Fruit fly (Drosophila melanogaster) whole organism, embryonic: ENCODE measurements around the gene GstT4.

Source experiments
- BEAF-32 ChIP-seq: fragments of 200-800 bp; sonication (Bioruptor generic); optimal IDR thresholded peaks from 3 replicates; lab custom pipeline; 2017; ENCODE audit warnings: missing biosample characterization, missing genetic modification characterization, mild to moderate bottlenecking, moderate library complexity, missing genetic modification reagents
- C15 ChIP-seq: fragments of 200-800 bp; sonication (Bioruptor generic); IDR thresholded peaks from 3 replicates; pipeline ENCODE4 v1.3.6; 2022; ENCODE audit warnings: missing biosample characterization, missing genetic modification characterization
- CG10543 ChIP-seq: fragments of 200-800 bp; sonication (Bioruptor generic); optimal IDR thresholded peaks from 3 replicates; lab custom pipeline; 2017; ENCODE audit warnings: missing biosample characterization, mild to moderate bottlenecking, missing genetic modification characterization, moderate library complexity
- CG11456 ChIP-seq: fragments of 200-800 bp; sonication (Bioruptor generic); IDR thresholded peaks from 3 replicates; pipeline ENCODE4 v1.3.6; 2022; ENCODE audit warnings: missing biosample characterization, missing genetic modification characterization
- CG12659 ChIP-seq: fragments of 200-800 bp; sonication (Bioruptor generic); optimal IDR thresholded peaks from 3 replicates; lab custom pipeline; 2017; ENCODE audit warnings: mild to moderate bottlenecking, missing biosample characterization, missing genetic modification reagents, missing genetic modification characterization
- CG13296 ChIP-seq: fragments of 200-800 bp; sonication (Bioruptor generic); optimal IDR thresholded peaks from 3 replicates; lab custom pipeline; 2018; ENCODE audit warnings: missing biosample characterization, mild to moderate bottlenecking, missing genetic modification characterization
- CG14441 ChIP-seq: fragments of 200-800 bp; sonication (Bioruptor generic); IDR thresholded peaks from 2 replicates; pipeline ENCODE4 v1.3.6; 2022; ENCODE audit warnings: missing biosample characterization, missing genetic modification characterization
- CG14965 ChIP-seq: fragments of 200-800 bp; sonication (Bioruptor generic); optimal IDR thresholded peaks from 2 replicates; lab custom pipeline; 2016; ENCODE audit warnings: missing biosample characterization, missing genetic modification characterization, borderline replicate concordance
- CG15269 ChIP-seq: fragments of 200-800 bp; sonication (Bioruptor generic); optimal IDR thresholded peaks from 2 replicates; lab custom pipeline; 2018; ENCODE audit warnings: missing biosample characterization, mild to moderate bottlenecking, missing genetic modification characterization, moderate library complexity
- CG15479 ChIP-seq: fragments of 200-800 bp; sonication (Bioruptor generic); optimal IDR thresholded peaks from 3 replicates; lab custom pipeline; 2019; ENCODE audit warnings: missing biosample characterization, mild to moderate bottlenecking, missing genetic modification characterization, moderate library complexity
- CG16813 ChIP-seq: fragments of 200-800 bp; sonication (Bioruptor generic); IDR thresholded peaks from 3 replicates; pipeline ENCODE4 v1.3.6; 2022; ENCODE audit warnings: missing biosample characterization, missing genetic modification characterization; ENCODE audit not compliant: partially characterized antibody
- CG16815 ChIP-seq: fragments of 200-800 bp; sonication (Bioruptor generic); optimal IDR thresholded peaks from 3 replicates; lab custom pipeline; 2017; ENCODE audit warnings: missing biosample characterization, mild to moderate bottlenecking, missing genetic modification characterization
- CG17359 ChIP-seq: fragments of 200-800 bp; sonication (Bioruptor generic); optimal IDR thresholded peaks from 3 replicates; lab custom pipeline; 2018; ENCODE audit warnings: missing biosample characterization, mild to moderate bottlenecking, missing genetic modification characterization, moderate library complexity
- CG17829 ChIP-seq: fragments of 200-800 bp; optimal IDR thresholded peaks from 2 replicates; lab custom pipeline; 2019; ENCODE audit warnings: missing biosample characterization, mild to moderate bottlenecking, missing genetic modification characterization, moderate library complexity
- CG3726 ChIP-seq: fragments of 200-800 bp; sonication (Bioruptor generic); IDR thresholded peaks from 3 replicates; pipeline ENCODE4, ENCODE4 v1.3.6; 2022; ENCODE audit warnings: missing biosample characterization, missing genetic modification characterization
- CG42726 ChIP-seq: fragments of 200-800 bp; sonication (Bioruptor generic); IDR thresholded peaks from 2 replicates; pipeline ENCODE4 v1.3.6; 2022; ENCODE audit warnings: missing biosample characterization, missing genetic modification characterization; ENCODE audit not compliant: partially characterized antibody
- CG4617 ChIP-seq: fragments of 200-800 bp; sonication (Bioruptor generic); optimal IDR thresholded peaks from 3 replicates; lab custom pipeline; 2016; ENCODE audit warnings: missing biosample characterization, missing genetic modification characterization, borderline replicate concordance
- CG6689 ChIP-seq: fragments of 200-800 bp; sonication (Bioruptor generic); IDR thresholded peaks from 2 replicates; pipeline ENCODE4 v1.3.6; 2022; ENCODE audit warnings: missing biosample characterization, missing genetic modification characterization
- CG6813 ChIP-seq: fragments of 200-800 bp; sonication (Bioruptor generic); optimal IDR thresholded peaks from 2 replicates; lab custom pipeline; 2017; ENCODE audit warnings: missing biosample characterization, missing genetic modification characterization, mild to moderate bottlenecking, moderate library complexity, missing genetic modification reagents
- CG7372 ChIP-seq: fragments of 200-800 bp; sonication (Bioruptor generic); IDR thresholded peaks from 2 replicates; pipeline ENCODE4 v1.3.6; 2022; ENCODE audit warnings: missing biosample characterization, missing genetic modification characterization
- CG8944 ChIP-seq: fragments of 200-800 bp; sonication (Bioruptor generic); optimal IDR thresholded peaks from 3 replicates; lab custom pipeline; 2016; ENCODE audit warnings: missing biosample characterization, missing genetic modification characterization
- CkIIα-i1 ChIP-seq: fragments of 200-800 bp; sonication (Bioruptor generic); IDR thresholded peaks from 2 replicates; pipeline ENCODE4 v1.3.6; 2022; ENCODE audit warnings: missing biosample characterization, missing genetic modification characterization
- D ChIP-seq, 2 experiments: fragments of 200-800 bp in 1 of 2; fragments of >200 bp in 1 of 2; sonication (Bioruptor generic) in 1 of 2; optimal IDR thresholded peaks; 2 replicates in 1 of 2; 3 replicates in 1 of 2; lab custom pipeline; 2017; ENCODE audit warnings: mild to moderate bottlenecking in 1 of 2, missing biosample characterization in 1 of 2, missing genetic modification characterization in 1 of 2, missing genetic modification reagents in 1 of 2
- Dp ChIP-seq: fragments of 200-800 bp; sonication (Bioruptor generic); optimal IDR thresholded peaks from 2 replicates; lab custom pipeline; 2018; ENCODE audit warnings: missing biosample characterization, mild to moderate bottlenecking, missing genetic modification characterization, moderate library complexity
- GATAe ChIP-seq: fragments of 200-800 bp; sonication (Bioruptor generic); conservative IDR thresholded peaks from 2 replicates; pipeline ENCODE4 v1.3.6; 2022; ENCODE audit warnings: missing biosample characterization, missing genetic modification characterization
- HLH4C ChIP-seq: fragments of 200-800 bp; sonication (Bioruptor generic); IDR thresholded peaks from 3 replicates; pipeline ENCODE4 v1.3.6; 2022; ENCODE audit warnings: missing biosample characterization, missing genetic modification characterization; ENCODE audit not compliant: partially characterized antibody
- Hr78 ChIP-seq, 2 experiments: fragments of 200-800 bp in 1 of 2; fragments of >200 bp in 1 of 2; sonication (Bioruptor generic) in 1 of 2; optimal IDR thresholded peaks; 2 replicates each; lab custom pipeline; 2017 to 2019; ENCODE audit warnings: missing biosample characterization in 2 of 2, missing genetic modification characterization in 2 of 2, mild to moderate bottlenecking in 1 of 2, moderate library complexity in 1 of 2
- NC2β ChIP-seq: fragments of 200-800 bp; sonication (Bioruptor generic); optimal IDR thresholded peaks from 2 replicates; lab custom pipeline; 2016; ENCODE audit warnings: missing biosample characterization, missing genetic modification characterization
- NFAT ChIP-seq: fragments of 200-800 bp; sonication (Bioruptor generic); IDR thresholded peaks from 2 replicates; pipeline ENCODE4 v1.3.6; 2022; ENCODE audit warnings: missing biosample characterization, missing genetic modification characterization
- Optix ChIP-seq: fragments of 200-800 bp; sonication (Bioruptor generic); IDR thresholded peaks from 3 replicates; pipeline ENCODE4 v1.3.6; 2022; ENCODE audit warnings: missing biosample characterization, missing genetic modification characterization
- Poxn ChIP-seq: fragments of 200-800 bp; sonication (Bioruptor generic); IDR thresholded peaks from 2 replicates; pipeline ENCODE4 v1.3.6; 2022; ENCODE audit warnings: missing biosample characterization, missing genetic modification characterization
- Scr ChIP-seq: fragments of 200-800 bp; sonication (Bioruptor generic); IDR thresholded peaks from 2 replicates; pipeline ENCODE4 v1.3.6; 2022; ENCODE audit warnings: missing biosample characterization, missing genetic modification characterization; ENCODE audit not compliant: partially characterized antibody
- Sin3A ChIP-seq: fragments of >200 bp; optimal IDR thresholded peaks from 2 replicates; lab custom pipeline; 2018
- bowl ChIP-seq: fragments of 200-800 bp; sonication (Bioruptor generic); IDR thresholded peaks from 2 replicates; pipeline ENCODE4 v1.3.6; 2022; ENCODE audit warnings: missing biosample characterization, missing genetic modification characterization
- chm ChIP-seq: fragments of 200-800 bp; sonication (Bioruptor generic); IDR thresholded peaks from 2 replicates; pipeline ENCODE4 v1.3.6; 2022; ENCODE audit warnings: missing biosample characterization, missing genetic modification characterization
- dm ChIP-seq: fragments of 200-800 bp; sonication (Bioruptor generic); optimal IDR thresholded peaks from 3 replicates; lab custom pipeline; 2016; ENCODE audit warnings: missing biosample characterization, missing genetic modification characterization
- eve ChIP-seq, 2 experiments: fragments of >200 bp; optimal IDR thresholded peaks; 2 replicates each; lab custom pipeline; 2017; ENCODE audit warnings: missing biosample characterization in 2 of 2, missing genetic modification characterization in 2 of 2
- ind ChIP-seq: fragments of 200-800 bp; sonication (Bioruptor generic); optimal IDR thresholded peaks from 3 replicates; lab custom pipeline; 2016; ENCODE audit warnings: missing biosample characterization, missing genetic modification characterization
- insv ChIP-seq, 2 experiments: fragments of 200-800 bp; sonication (Bioruptor generic); optimal IDR thresholded peaks; 3 replicates each; lab custom pipeline; 2016 to 2018; ENCODE audit warnings: missing biosample characterization in 2 of 2, missing genetic modification characterization in 2 of 2
- maf-S ChIP-seq: fragments of 200-800 bp; sonication (Bioruptor generic); optimal IDR thresholded peaks from 2 replicates; lab custom pipeline; 2016; ENCODE audit warnings: missing biosample characterization, missing genetic modification characterization
- org-1 ChIP-seq: fragments of 200-800 bp; sonication (Bioruptor generic); optimal IDR thresholded peaks from 2 replicates; lab custom pipeline; 2017; ENCODE audit warnings: missing biosample characterization, missing genetic modification characterization
- peb ChIP-seq: fragments of 200-800 bp; sonication (Bioruptor generic); IDR thresholded peaks from 2 replicates; pipeline ENCODE4 v1.3.6; 2022; ENCODE audit warnings: missing biosample characterization, missing genetic modification characterization
- pho ChIP-seq: fragments of 200-800 bp; sonication (Bioruptor generic); optimal IDR thresholded peaks from 2 replicates; lab custom pipeline; 2016; ENCODE audit warnings: missing biosample characterization, missing genetic modification characterization
- psq ChIP-seq: fragments of 200-800 bp; sonication (Bioruptor generic); optimal IDR thresholded peaks from 2 replicates; lab custom pipeline; 2017; ENCODE audit warnings: missing biosample characterization, missing genetic modification characterization
- repo ChIP-seq: fragments of 200-800 bp; sonication (Bioruptor generic); optimal IDR thresholded peaks from 2 replicates; lab custom pipeline; 2016; ENCODE audit warnings: missing biosample characterization, missing genetic modification characterization
- rib ChIP-seq: fragments of 200-800 bp; sonication (Bioruptor generic); IDR thresholded peaks from 2 replicates; pipeline ENCODE4 v1.3.6; 2022; ENCODE audit warnings: missing biosample characterization, missing genetic modification characterization
- schlank ChIP-seq: fragments of 200-800 bp; sonication (Bioruptor generic); optimal IDR thresholded peaks from 2 replicates; lab custom pipeline; 2018; ENCODE audit warnings: missing biosample characterization, mild to moderate bottlenecking, missing genetic modification characterization
- tio ChIP-seq: fragments of 200-800 bp; sonication (Bioruptor generic); optimal IDR thresholded peaks from 2 replicates; lab custom pipeline; 2017; ENCODE audit warnings: missing biosample characterization, missing genetic modification characterization, inconsistent platforms
- zen ChIP-seq: fragments of 200-800 bp; sonication (Bioruptor generic); optimal IDR thresholded peaks from 3 replicates; lab custom pipeline; 2018; ENCODE audit warnings: missing biosample characterization, mild to moderate bottlenecking, missing genetic modification characterization, moderate library complexity

GstT4 gene

DNA sequence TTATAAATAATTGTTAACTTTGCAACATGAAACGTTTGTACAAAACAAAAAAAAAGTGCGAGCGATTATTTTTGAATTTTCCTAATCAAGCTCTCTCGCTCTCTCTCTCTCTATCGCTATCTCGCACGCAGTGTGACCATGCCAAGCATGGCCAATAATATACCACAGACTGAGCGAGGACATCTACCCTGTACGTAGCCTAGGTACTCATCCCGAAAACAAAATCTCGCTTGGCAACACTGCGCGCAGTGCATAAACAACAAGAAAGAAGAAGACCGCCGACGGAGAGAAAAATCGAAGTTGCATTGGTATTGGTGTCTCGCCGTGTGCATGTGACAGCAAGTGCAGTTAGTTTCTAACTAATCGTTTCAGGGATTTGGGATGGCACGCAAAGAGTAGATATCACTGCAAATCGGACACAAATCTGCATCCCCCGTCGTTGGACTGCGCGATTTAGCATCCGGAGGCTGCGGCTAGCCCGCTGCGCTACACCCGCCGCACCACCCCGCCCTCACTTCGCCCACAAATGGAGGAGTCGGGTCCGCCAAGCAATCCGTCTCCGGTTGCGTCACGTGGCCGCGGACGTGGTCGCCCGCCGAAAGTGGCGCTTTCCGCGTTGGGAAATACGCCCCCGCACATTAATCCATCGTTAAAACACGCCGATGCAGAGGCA is 8.5 kb downstream of the GstT4 start, which contains the start of the genes CG1998 and Set2 (continued):
- TF ChIP-seq CG17829 (tag; lab: Kevin White, UChicago), result peak; percentile 57
- no peak for TF ChIP-seq peb (GFP tag; lab: Robert Waterston, UW)
- TF ChIP-seq Dp (GFP tag; lab: Kevin White, UChicago), result peak; percentile 80
- TF ChIP-seq Scr (GFP tag; lab: Robert Waterston, UW), result peak; percentile 27; the same call in 1 of the 2 replicates
- peak; percentile 16 for TF ChIP-seq repo (GFP tag; lab: Kevin White, UChicago)
- TF ChIP-seq CG16813, result peak; percentile 31; the same call in 2 of the 3 replicates
- no peak for TF ChIP-seq CkIIα-i1
- no peak for TF ChIP-seq CG15479 (GFP tag; lab: Kevin White, UChicago)
- no peak for TF ChIP-seq CG17359 (tag; lab: Kevin White, UChicago)
- peak; percentile 32 for TF ChIP-seq pho
- no peak for TF ChIP-seq Hr78 (GFP tag; optimal IDR thresholded peaks at IDR 0.05; lab: Kevin White, UChicago)
- 0 out of 3 replicates have a peak, but pooled peaks have one; percentile 59 for TF ChIP-seq CG11456
- peak; percentile 32 for TF ChIP-seq CG10543 (GFP tag; lab: Kevin White, UChicago)
- no peak for TF ChIP-seq rib (GFP tag; lab: Robert Waterston, UW)
- TF ChIP-seq BEAF-32, result peak; percentile 61
- peak; percentile 80 for TF ChIP-seq CG12659 (GFP tag; lab: Kevin White, UChicago)
- TF ChIP-seq Sin3A, result peak; percentile 15
- TF ChIP-seq CG15269 (tag; lab: Kevin White, UChicago), result no peak
- TF ChIP-seq D (optimal IDR thresholded peaks at IDR 0.05; lab: Kevin White, UChicago), result no peak
- no peak for TF ChIP-seq D (GFP tag; optimal IDR thresholded peaks at IDR 0.05; lab: Kevin White, UChicago)
- TF ChIP-seq insv (GFP tag; optimal IDR thresholded peaks at IDR 0.05; lab: Kevin White, UChicago), result peak in 1 of 2 experiments; percentile 74
- no peak for TF ChIP-seq CG14965 (GFP tag; lab: Kevin White, UChicago)
- TF ChIP-seq CG8944 (GFP tag; lab: Kevin White, UChicago), result no peak
- peak; percentile 60; the same call in 1 of the 2 replicates for TF ChIP-seq CG42726 (GFP tag; lab: Robert Waterston, UW)
- TF ChIP-seq CG7372 (GFP tag; lab: Robert Waterston, UW), result no peak
- no peak for TF ChIP-seq C15 (GFP tag; lab: Robert Waterston, UW)
- no peak for TF ChIP-seq CG14441 (GFP tag; lab: Robert Waterston, UW)
- TF ChIP-seq HLH4C, result 0 out of 3 replicates have a peak, but pooled peaks have one; percentile 23
- no peak for TF ChIP-seq ind (GFP tag; lab: Kevin White, UChicago)
- TF ChIP-seq bowl, result no peak
- no peak for TF ChIP-seq CG3726 (GFP tag; lab: Robert Waterston, UW)
- TF ChIP-seq org-1 (GFP tag; lab: Kevin White, UChicago), result no peak
- TF ChIP-seq zen (tag; lab: Kevin White, UChicago), result peak; percentile 17
- TF ChIP-seq CG4617, result peak; percentile 56
- peak; percentile 15 for TF ChIP-seq NC2β (GFP tag; lab: Kevin White, UChicago)
- TF ChIP-seq tio (GFP tag; lab: Kevin White, UChicago), result no peak
- no peak for TF ChIP-seq psq (GFP tag; lab: Kevin White, UChicago)
- no peak for TF ChIP-seq Poxn (GFP tag; lab: Robert Waterston, UW)
- TF ChIP-seq maf-S (GFP tag; lab: Kevin White, UChicago), result no peak
- TF ChIP-seq eve (GFP tag; optimal IDR thresholded peaks at IDR 0.05; lab: Kevin White, UChicago), result no peak
- no peak for TF ChIP-seq chm (GFP tag; lab: Robert Waterston, UW)
- TF ChIP-seq schlank (tag; lab: Kevin White, UChicago), result no peak
- TF ChIP-seq CG6689, result no peak
- peak; percentile 44 for TF ChIP-seq dm (GFP tag; lab: Kevin White, UChicago)
- no peak for TF ChIP-seq Optix (GFP tag; lab: Robert Waterston, UW)
- peak; percentile 46; the same call in 1 of the 2 replicates for TF ChIP-seq GATAe
- TF ChIP-seq CG13296 (GFP tag; lab: Kevin White, UChicago), result no peak
- TF ChIP-seq CG16815 (GFP tag; lab: Kevin White, UChicago), result no peak
- no peak for TF ChIP-seq CG6813 (GFP tag; lab: Kevin White, UChicago)
- TF ChIP-seq NFAT (GFP tag; lab: Robert Waterston, UW), result no peak; the same call in 1 of the 2 replicates
